Fruit fly (Drosophila melanogaster) whole organism, embryonic: ENCODE results near the gene Pxd.

Experiments used
- ATbp ChIP-seq: fragments of 200-800 bp; sonication (Bioruptor generic); optimal IDR thresholded peaks from 2 replicates; lab custom pipeline; 2017; ENCODE audit warnings: missing biosample characterization, mild to moderate bottlenecking, missing genetic modification characterization, missing genetic modification reagents
- BEAF-32 ChIP-seq: fragments of 200-800 bp; sonication (Bioruptor generic); optimal IDR thresholded peaks from 3 replicates; lab custom pipeline; 2017; ENCODE audit warnings: missing biosample characterization, missing genetic modification characterization, mild to moderate bottlenecking, moderate library complexity, missing genetic modification reagents
- Bgb ChIP-seq: fragments of 200-800 bp; sonication (Bioruptor generic); IDR thresholded peaks from 2 replicates; pipeline ENCODE4 v1.3.6; 2022; ENCODE audit warnings: missing biosample characterization, missing genetic modification characterization; ENCODE audit not compliant: partially characterized antibody
- Bteb2 ChIP-seq: fragments of 200-800 bp; sonication (Bioruptor generic); optimal IDR thresholded peaks from 2 replicates; lab custom pipeline; 2016; ENCODE audit warnings: missing biosample characterization, missing genetic modification characterization
- CG11456 ChIP-seq: fragments of 200-800 bp; sonication (Bioruptor generic); IDR thresholded peaks from 3 replicates; pipeline ENCODE4 v1.3.6; 2022; ENCODE audit warnings: missing biosample characterization, missing genetic modification characterization
- CG11723 ChIP-seq: fragments of 200-800 bp; sonication (Bioruptor generic); optimal IDR thresholded peaks from 2 replicates; lab custom pipeline; 2017; ENCODE audit warnings: missing biosample characterization, mild to moderate bottlenecking, missing genetic modification characterization
- CG15269 ChIP-seq: fragments of 200-800 bp; sonication (Bioruptor generic); optimal IDR thresholded peaks from 2 replicates; lab custom pipeline; 2018; ENCODE audit warnings: missing biosample characterization, mild to moderate bottlenecking, missing genetic modification characterization, moderate library complexity
- CG15514 ChIP-seq: fragments of 200-800 bp; sonication (Bioruptor generic); optimal IDR thresholded peaks from 3 replicates; lab custom pipeline; 2017; ENCODE audit warnings: missing biosample characterization, missing genetic modification characterization, mild to moderate bottlenecking, moderate library complexity, missing genetic modification reagents
- CG17385 ChIP-seq: fragments of 200-800 bp; sonication (Bioruptor generic); optimal IDR thresholded peaks from 3 replicates; lab custom pipeline; 2018; ENCODE audit warnings: missing biosample characterization, mild to moderate bottlenecking, missing genetic modification characterization
- CG5953 ChIP-seq: fragments of 200-800 bp; sonication (Bioruptor generic); IDR thresholded peaks from 2 replicates; pipeline ENCODE4 v1.3.6; 2022; ENCODE audit warnings: missing biosample characterization, missing genetic modification characterization
- CG7786 ChIP-seq: fragments of 200-800 bp; sonication (Bioruptor generic); optimal IDR thresholded peaks from 2 replicates; lab custom pipeline; 2016; ENCODE audit warnings: missing biosample characterization, missing genetic modification characterization
- CG7839 ChIP-seq: fragments of 200-800 bp; sonication (Bioruptor generic); optimal IDR thresholded peaks from 3 replicates; lab custom pipeline; 2018; ENCODE audit warnings: missing biosample characterization, mild to moderate bottlenecking, missing genetic modification characterization, moderate library complexity
- CG7928 ChIP-seq: fragments of 200-800 bp; sonication (Bioruptor generic); optimal IDR thresholded peaks from 2 replicates; lab custom pipeline; 2017; ENCODE audit warnings: missing biosample characterization, mild to moderate bottlenecking, missing genetic modification characterization
- CG8290 ChIP-seq, 3 experiments: fragments of 200-800 bp; sonication (Bioruptor generic); optimal IDR thresholded peaks; 2 replicates each; lab custom pipeline; 2016 to 2019; ENCODE audit warnings: missing biosample characterization in 3 of 3, missing genetic modification characterization in 3 of 3, mild to moderate bottlenecking in 2 of 3, moderate library complexity in 1 of 3
- CG9817 ChIP-seq: fragments of 200-800 bp; sonication (Bioruptor generic); optimal IDR thresholded peaks from 2 replicates; lab custom pipeline; 2018; ENCODE audit warnings: missing biosample characterization, mild to moderate bottlenecking, missing genetic modification characterization, moderate library complexity
- Chrac-16 ChIP-seq: fragments of 200-800 bp; sonication (Bioruptor generic); optimal IDR thresholded peaks from 3 replicates; lab custom pipeline; 2016; ENCODE audit warnings: missing biosample characterization, missing genetic modification characterization
- Dp ChIP-seq: fragments of 200-800 bp; sonication (Bioruptor generic); optimal IDR thresholded peaks from 2 replicates; lab custom pipeline; 2018; ENCODE audit warnings: missing biosample characterization, mild to moderate bottlenecking, missing genetic modification characterization, moderate library complexity
- Fer2 ChIP-seq: fragments of 200-800 bp; sonication (Bioruptor generic); optimal IDR thresholded peaks from 2 replicates; lab custom pipeline; 2018; ENCODE audit warnings: missing biosample characterization, mild to moderate bottlenecking, missing genetic modification characterization, moderate library complexity
- H15 ChIP-seq: fragments of 200-800 bp; sonication (Bioruptor generic); IDR thresholded peaks from 3 replicates; pipeline ENCODE4 v1.3.6; 2022; ENCODE audit warnings: missing biosample characterization, missing genetic modification characterization
- Hand ChIP-seq: fragments of 200-800 bp; sonication (Bioruptor generic); optimal IDR thresholded peaks from 2 replicates; lab custom pipeline; 2017; ENCODE audit warnings: mild to moderate bottlenecking, missing biosample characterization, missing genetic modification reagents, missing genetic modification characterization
- Hmx ChIP-seq: fragments of 200-800 bp; sonication (Bioruptor generic); optimal IDR thresholded peaks from 2 replicates; lab custom pipeline; 2016; ENCODE audit warnings: missing biosample characterization, missing genetic modification characterization
- Hr3 ChIP-seq: fragments of 200-800 bp; sonication (Bioruptor generic); optimal IDR thresholded peaks from 3 replicates; lab custom pipeline; 2016; ENCODE audit warnings: missing biosample characterization, missing genetic modification characterization
- Hr78 ChIP-seq, 2 experiments: fragments of 200-800 bp in 1 of 2; fragments of >200 bp in 1 of 2; sonication (Bioruptor generic) in 1 of 2; optimal IDR thresholded peaks; 2 replicates each; lab custom pipeline; 2017 to 2019; ENCODE audit warnings: missing biosample characterization in 2 of 2, missing genetic modification characterization in 2 of 2, mild to moderate bottlenecking in 1 of 2, moderate library complexity in 1 of 2
- Max ChIP-seq: fragments of 200-800 bp; sonication (Bioruptor generic); optimal IDR thresholded peaks from 2 replicates; lab custom pipeline; 2016; ENCODE audit warnings: missing biosample characterization, mild to moderate bottlenecking, missing genetic modification characterization
- Mes4 ChIP-seq: fragments of 200-800 bp; sonication (Bioruptor generic); optimal IDR thresholded peaks from 2 replicates; lab custom pipeline; 2016; ENCODE audit warnings: missing biosample characterization, missing genetic modification characterization
- NC2α ChIP-seq: fragments of 200-800 bp; sonication (Bioruptor generic); optimal IDR thresholded peaks from 2 replicates; lab custom pipeline; 2016; ENCODE audit warnings: missing biosample characterization, missing genetic modification characterization
- Nf-YB ChIP-seq: fragments of 200-800 bp; sonication (Bioruptor generic); optimal IDR thresholded peaks from 3 replicates; lab custom pipeline; 2019; ENCODE audit warnings: missing biosample characterization, mild to moderate bottlenecking, missing genetic modification characterization, moderate library complexity
- Ravus ChIP-seq: fragments of 200-800 bp; sonication (Bioruptor generic); IDR thresholded peaks from 2 replicates; pipeline ENCODE4 v1.3.6; 2022; ENCODE audit warnings: missing biosample characterization, missing genetic modification characterization
- Rx ChIP-seq: fragments of 200-800 bp; sonication (Bioruptor generic); IDR thresholded peaks from 2 replicates; pipeline ENCODE4 v1.3.6; 2022; ENCODE audit warnings: missing biosample characterization, missing genetic modification characterization
- Sin3A ChIP-seq: fragments of >200 bp; optimal IDR thresholded peaks from 2 replicates; lab custom pipeline; 2018
- Six4 ChIP-seq: fragments of 200-800 bp; sonication (Bioruptor generic); optimal IDR thresholded peaks from 2 replicates; lab custom pipeline; 2016; ENCODE audit warnings: missing biosample characterization, missing genetic modification characterization
- cad ChIP-seq: fragments of >200 bp; optimal IDR thresholded peaks from 2 replicates; lab custom pipeline; 2017; ENCODE audit warnings: missing biosample characterization, missing genetic modification characterization
- fu2 ChIP-seq: fragments of 200-800 bp; sonication (Bioruptor generic); optimal IDR thresholded peaks from 2 replicates; lab custom pipeline; 2016; ENCODE audit warnings: missing biosample characterization, missing genetic modification characterization
- ham ChIP-seq: fragments of 200-800 bp; sonication (Bioruptor generic); IDR thresholded peaks from 2 replicates; pipeline ENCODE4 v1.3.6; 2022; ENCODE audit warnings: missing biosample characterization, missing genetic modification characterization
- hb ChIP-seq: fragments of 200-800 bp; sonication (Bioruptor generic); IDR thresholded peaks from 3 replicates; pipeline ENCODE4 v1.3.6; 2022; ENCODE audit warnings: missing biosample characterization, missing genetic modification characterization; ENCODE audit not compliant: partially characterized antibody
- ind ChIP-seq: fragments of 200-800 bp; sonication (Bioruptor generic); optimal IDR thresholded peaks from 3 replicates; lab custom pipeline; 2016; ENCODE audit warnings: missing biosample characterization, missing genetic modification characterization
- insv ChIP-seq, 2 experiments: fragments of 200-800 bp; sonication (Bioruptor generic); optimal IDR thresholded peaks; 3 replicates each; lab custom pipeline; 2016 to 2018; ENCODE audit warnings: missing biosample characterization in 2 of 2, missing genetic modification characterization in 2 of 2
- jumu ChIP-seq: fragments of 200-800 bp; sonication (Bioruptor generic); optimal IDR thresholded peaks from 3 replicates; lab custom pipeline; 2016; ENCODE audit warnings: missing biosample characterization, missing genetic modification characterization
- kah ChIP-seq: fragments of 200-800 bp; sonication (Bioruptor generic); optimal IDR thresholded peaks from 2 replicates; lab custom pipeline; 2018; ENCODE audit warnings: missing biosample characterization, mild to moderate bottlenecking, missing genetic modification characterization
- kay ChIP-seq: fragments of 200-800 bp; sonication (Bioruptor generic); optimal IDR thresholded peaks from 2 replicates; lab custom pipeline; 2016; ENCODE audit warnings: missing biosample characterization, missing genetic modification characterization
- lbe ChIP-seq: fragments of 200-800 bp; sonication (Bioruptor generic); optimal IDR thresholded peaks from 2 replicates; lab custom pipeline; 2016; ENCODE audit warnings: missing biosample characterization, mild to moderate bottlenecking, missing genetic modification characterization
- p53 ChIP-seq: fragments of 200-800 bp; sonication (Bioruptor generic); optimal IDR thresholded peaks from 2 replicates; lab custom pipeline; 2016; ENCODE audit warnings: missing biosample characterization, missing genetic modification characterization
- pnt ChIP-seq: fragments of 200-800 bp; sonication (Bioruptor generic); optimal IDR thresholded peaks from 3 replicates; lab custom pipeline; 2016; ENCODE audit warnings: missing biosample characterization, missing genetic modification characterization
- sna ChIP-seq: fragments of 200-800 bp; sonication (Bioruptor generic); IDR thresholded peaks from 2 replicates; pipeline ENCODE4 v1.3.6; 2022; ENCODE audit warnings: missing biosample characterization, missing genetic modification characterization; ENCODE audit not compliant: partially characterized antibody
- sob ChIP-seq: fragments of 200-800 bp; sonication (Bioruptor generic); IDR thresholded peaks from 2 replicates; pipeline ENCODE4 v1.3.6; 2022; ENCODE audit warnings: missing biosample characterization, missing genetic modification characterization
- stwl ChIP-seq: fragments of 200-800 bp; sonication (Bioruptor generic); optimal IDR thresholded peaks from 3 replicates; lab custom pipeline; 2018; ENCODE audit warnings: missing biosample characterization, mild to moderate bottlenecking, missing genetic modification characterization, moderate library complexity
- zen ChIP-seq: fragments of 200-800 bp; sonication (Bioruptor generic); optimal IDR thresholded peaks from 3 replicates; lab custom pipeline; 2018; ENCODE audit warnings: missing biosample characterization, mild to moderate bottlenecking, missing genetic modification characterization, moderate library complexity
- zfh2 ChIP-seq: fragments of 200-800 bp; sonication (Bioruptor generic); optimal IDR thresholded peaks from 2 replicates; lab custom pipeline; 2016; ENCODE audit warnings: missing biosample characterization, missing genetic modification characterization

Gene Pxd

dm6 chr3R:16969361-16970355 lies 44.7 kb upstream of the Pxd start (continued):
- TF ChIP-seq CG11723 (GFP tag; lab: Kevin White, UChicago) (no peak), lbe (GFP tag; lab: Kevin White, UChicago) (no peak), Ravus (GFP tag; lab: Robert Waterston, UW) (no peak; the same call in 1 of the 2 replicates), CG7786 (GFP tag; lab: Kevin White, UChicago) (no peak), CG7928 (GFP tag; lab: Kevin White, UChicago) (no peak), Sin3A (lab: Kevin White, UChicago) (no peak), pnt (peak; percentile 31), jumu (GFP tag; lab: Kevin White, UChicago) (no peak), stwl (tag; lab: Kevin White, UChicago) (no peak), Bgb (GFP tag; lab: Robert Waterston, UW) (peak; percentile 27; the same call in 1 of the 2 replicates), CG15514 (GFP tag; lab: Kevin White, UChicago) (peak; percentile 45), fu2 (GFP tag; lab: Kevin White, UChicago) (no peak), ind (GFP tag; lab: Kevin White, UChicago) (peak; percentile 54), CG8290 (GFP tag; optimal IDR thresholded peaks at IDR 0.05; lab: Kevin White, UChicago) (peak; percentile 23), CG8290 (tag; optimal IDR thresholded peaks at IDR 0.05; lab: Kevin White, UChicago) (no peak), Max (GFP tag; lab: Kevin White, UChicago) (no peak), CG17385 (GFP tag; lab: Kevin White, UChicago) (no peak), Hr78 (GFP tag; optimal IDR thresholded peaks at IDR 0.05; lab: Kevin White, UChicago) (no peak), hb (GFP tag; lab: Robert Waterston, UW) (no peak), CG7839 (tag; lab: Kevin White, UChicago) (peak; percentile 77), cad (peak; percentile 42), Rx (GFP tag; lab: Robert Waterston, UW) (peak; percentile 62), p53 (no peak), kay (GFP tag; lab: Kevin White, UChicago) (peak; percentile 29), sob (GFP tag; lab: Robert Waterston, UW) (peak; percentile 78), Hmx (no peak), Dp (peak; percentile 84), CG11456 (GFP tag; lab: Robert Waterston, UW) (peak; percentile 73), BEAF-32 (GFP tag; lab: Kevin White, UChicago) (no peak), zen (tag; lab: Kevin White, UChicago) (peak; percentile 42), H15 (GFP tag; lab: Robert Waterston, UW) (peak; percentile 39; the same call in 2 of the 3 replicates), NC2α (GFP tag; lab: Kevin White, UChicago) (no peak), Six4 (GFP tag; lab: Kevin White, UChicago) (peak; percentile 56), CG5953 (GFP tag; lab: Robert Waterston, UW) (no peak; the same call in none of the 2 replicates), kah (GFP tag; lab: Kevin White, UChicago) (no peak), zfh2 (GFP tag; lab: Kevin White, UChicago) (no peak), Hr3 (GFP tag; lab: Kevin White, UChicago) (peak; percentile 53), Nf-YB (GFP tag; lab: Kevin White, UChicago) (peak; percentile 96), CG15269 (tag; lab: Kevin White, UChicago) (no peak), CG9817 (tag; lab: Kevin White, UChicago) (peak; percentile 58), ATbp (GFP tag; lab: Kevin White, UChicago) (peak; percentile 57), Fer2 (peak; percentile 38), insv (GFP tag; optimal IDR thresholded peaks at IDR 0.05; lab: Kevin White, UChicago) (peak in 1 of 2 experiments; percentile 87), Mes4 (GFP tag; lab: Kevin White, UChicago) (no peak), Hand (no peak), sna (GFP tag; lab: Robert Waterston, UW) (no peak), ham (no peak), Chrac-16 (GFP tag; lab: Kevin White, UChicago) (peak; percentile 42), Bteb2 (GFP tag; lab: Kevin White, UChicago) (peak; percentile 25)
